Worm (Caenorhabditis elegans): ENCODE results near the gene mel-11.

- TF ChIP-seq aly-1 (tag; optimal IDR thresholded peaks at IDR 0.05) (no peak), hnd-1 (tag; optimal IDR thresholded peaks at IDR 0.05) (no peak)
Measured at ce11 chrII:9411497-9411896, 53.2 kb downstream of the mel-11 start, which contains the start of gene M176.9.
